Worm (Caenorhabditis elegans) whole organism, midembryonic: ENCODE measurements around the gene tsp-3.

Source experiments
- T22C8.4 ChIP-seq: fragments of 200-800 bp; sonication (Bioruptor generic); IDR thresholded peaks from 2 replicates; pipeline ENCODE4 v1.3.6; 2022; ENCODE audit warnings: missing genetic modification characterization, missing compliant biosample characterization
- cog-1 ChIP-seq: sonication (generic microtip); optimal IDR thresholded peaks from 2 replicates; lab custom pipeline; 2016; ENCODE audit warnings: missing genetic modification characterization, missing compliant biosample characterization
- flt-1 ChIP-seq: fragments of 200-800 bp; sonication (Bioruptor generic); IDR thresholded peaks from 2 replicates; pipeline ENCODE4 v1.3.6; 2022; ENCODE audit warnings: missing genetic modification characterization, missing compliant biosample characterization
- klf-2 ChIP-seq: fragments of 200-800 bp; sonication (Bioruptor generic); conservative IDR thresholded peaks from 2 replicates; pipeline ENCODE4 v1.3.6; 2022; ENCODE audit warnings: missing genetic modification reagents, missing genetic modification characterization, missing compliant biosample characterization
- med-1 ChIP-seq: sonication (generic microtip); optimal IDR thresholded peaks from 2 replicates; lab custom pipeline; 2017; ENCODE audit warnings: missing genetic modification characterization, mild to moderate bottlenecking, missing compliant biosample characterization, antibody characterized with exemption, missing genetic modification reagents; ENCODE audit not compliant: insufficient read depth
- ref-1 ChIP-seq: fragments of 200-800 bp; sonication (Bioruptor generic); conservative IDR thresholded peaks from 2 replicates; pipeline ENCODE4 v1.3.6; 2022; ENCODE audit warnings: missing genetic modification reagents, missing genetic modification characterization, missing compliant biosample characterization
- tab-1 ChIP-seq: fragments of 200-800 bp; sonication (Bioruptor generic); IDR thresholded peaks from 2 replicates; pipeline ENCODE4 v1.3.6; 2022; ENCODE audit warnings: missing genetic modification characterization, missing compliant biosample characterization
- ztf-23 ChIP-seq: fragments of 200-800 bp; sonication (Bioruptor generic); IDR thresholded peaks from 2 replicates; pipeline ENCODE4 v1.3.6; 2022; ENCODE audit warnings: missing genetic modification reagents, missing genetic modification characterization, missing compliant biosample characterization
- ztf-29 ChIP-seq: fragments of 200-800 bp; sonication (Bioruptor generic); IDR thresholded peaks from 2 replicates; pipeline ENCODE4 v1.3.6; 2022; ENCODE audit warnings: missing genetic modification reagents, missing genetic modification characterization, missing compliant biosample characterization

The tsp-3 gene

ce11 chrIII:13254178-13254725 is 41.8 kb downstream of the tsp-3 start, which contains the start of gene F56A8.9:
F56A8.9 (plus strand) TSS chrIII:13254675.
- TF ChIP-seq klf-2 = no peak
- no peak for TF ChIP-seq ref-1 (GFP tag; lab: Robert Waterston, UW)
- no peak for TF ChIP-seq T22C8.4 (GFP tag; lab: Robert Waterston, UW)
- no peak for TF ChIP-seq flt-1 (GFP tag; lab: Robert Waterston, UW)
- no peak for TF ChIP-seq cog-1 (tag; lab: Kevin White, UChicago)
- no peak for TF ChIP-seq tab-1 (GFP tag; lab: Robert Waterston, UW)
- no peak for TF ChIP-seq ztf-29 (GFP tag; lab: Robert Waterston, UW)
- no peak for TF ChIP-seq ztf-23 (GFP tag; lab: Robert Waterston, UW)

- TF ChIP-seq klf-2 (no peak), ztf-23 (GFP tag; lab: Robert Waterston, UW) (no peak), med-1 (no peak), flt-1 (GFP tag; lab: Robert Waterston, UW) (no peak), ztf-29 (GFP tag; lab: Robert Waterston, UW) (no peak), T22C8.4 (GFP tag; lab: Robert Waterston, UW) (no peak), tab-1 (GFP tag; lab: Robert Waterston, UW) (no peak), ref-1 (GFP tag; lab: Robert Waterston, UW) (no peak)
These were observed 44.0 kb downstream of the tsp-3 start, which contains the start of gene F56A8.3 for ce11 chrIII:13256438-13256928. F56A8.3 (plus strand) TSS chrIII:13256878.

- TF ChIP-seq cog-1 (tag; lab: Kevin White, UChicago) (no peak), T22C8.4 (GFP tag; lab: Robert Waterston, UW) (no peak), tab-1 (GFP tag; lab: Robert Waterston, UW) (no peak), ztf-23 (GFP tag; lab: Robert Waterston, UW) (no peak)
These were observed 45.7 kb downstream of the tsp-3 start for ce11 chrIII:13258163-13258562.

ce11 chrIII:13258752-13259151 is 46.3 kb downstream of the tsp-3 start:
- TF ChIP-seq flt-1 (GFP tag; lab: Robert Waterston, UW) (0 out of 2 replicates have a peak, but pooled peaks have one; percentile 17), cog-1 (tag; lab: Kevin White, UChicago) (no peak)

- TF ChIP-seq cog-1 (tag; lab: Kevin White, UChicago) (no peak), ztf-23 (GFP tag; lab: Robert Waterston, UW) (no peak), ref-1 (GFP tag; lab: Robert Waterston, UW) (no peak), ztf-29 (GFP tag; lab: Robert Waterston, UW) (no peak), flt-1 (GFP tag; lab: Robert Waterston, UW) (no peak), T22C8.4 (GFP tag; lab: Robert Waterston, UW) (no peak), klf-2 (no peak), tab-1 (GFP tag; lab: Robert Waterston, UW) (no peak), med-1 (no peak)
These were observed 47.9 kb downstream of the tsp-3 start for ce11 chrIII:13260344-13260743.

ce11 chrIII:13262987-13263386 is 50.5 kb downstream of the tsp-3 start, which contains the start of gene F56A8.4:
F56A8.4 (plus strand) TSS chrIII:13263287.
- TF ChIP-seq klf-2 (no peak), med-1 (no peak), ref-1 (GFP tag; lab: Robert Waterston, UW) (no peak), cog-1 (tag; lab: Kevin White, UChicago) (no peak), flt-1 (GFP tag; lab: Robert Waterston, UW) (no peak), tab-1 (GFP tag; lab: Robert Waterston, UW) (no peak), T22C8.4 (GFP tag; lab: Robert Waterston, UW) (no peak), ztf-29 (GFP tag; lab: Robert Waterston, UW) (no peak), ztf-23 (GFP tag; lab: Robert Waterston, UW) (no peak)
